Fruit fly (Drosophila melanogaster): ENCODE measurements around the gene CG14947.

The CG14947 gene

dm6 chr2L:12045941-12046855 is 29.7 kb upstream of the CG14947 start, which contains the start of gene CG6770:
TSS of gene CG6770 (minus strand) at chr2L:12046118.
- peak; percentile 97 for TF ChIP-seq CG33017 (tag; optimal IDR thresholded peaks at IDR 0.05)
- no peak for TF ChIP-seq Clk (GFP tag; optimal IDR thresholded peaks at IDR 0.05)
- TF ChIP-seq tj (GFP tag; optimal IDR thresholded peaks at IDR 0.05): peak; percentile 96
- TF ChIP-seq CG7101 (tag; optimal IDR thresholded peaks at IDR 0.05): peak; percentile 97
- TF ChIP-seq CG12768 (GFP tag; optimal IDR thresholded peaks at IDR 0.05): peak; percentile 92
- peak; percentile 79 for TF ChIP-seq CG1620 (GFP tag; optimal IDR thresholded peaks at IDR 0.05)
- peak; percentile 45 for TF ChIP-seq cic (GFP tag; optimal IDR thresholded peaks at IDR 0.05)
- TF ChIP-seq CG14711 (tag; optimal IDR thresholded peaks at IDR 0.05): peak; percentile 100
- peak; percentile 82 for TF ChIP-seq CG7045 (GFP tag; optimal IDR thresholded peaks at IDR 0.05)
- TF ChIP-seq pad (GFP tag; optimal IDR thresholded peaks at IDR 0.05): peak; percentile 43
- peak; percentile 89 for TF ChIP-seq bab1 (GFP tag; optimal IDR thresholded peaks at IDR 0.05)
- TF ChIP-seq cnc (optimal IDR thresholded peaks at IDR 0.05): no peak
- TF ChIP-seq Hr96 (GFP tag; optimal IDR thresholded peaks at IDR 0.05): peak; percentile 75
- TF ChIP-seq Mnt (GFP tag; optimal IDR thresholded peaks at IDR 0.05): peak; percentile 70
- TF ChIP-seq ovo (GFP tag; optimal IDR thresholded peaks at IDR 0.05): peak; percentile 27
- peak; percentile 74 for TF ChIP-seq Crg-1 (GFP tag; optimal IDR thresholded peaks at IDR 0.05)
- peak; percentile 93 for TF ChIP-seq kay (GFP tag; ENCODE audit: borderline replicate concordance)
- peak; percentile 85 for TF ChIP-seq toe (GFP tag; optimal IDR thresholded peaks at IDR 0.05)
- TF ChIP-seq CG5204 (GFP tag; optimal IDR thresholded peaks at IDR 0.05): peak; percentile 85
- peak; percentile 95 for TF ChIP-seq CG11617 (GFP tag; optimal IDR thresholded peaks at IDR 0.05)

- TF ChIP-seq Clk (GFP tag; optimal IDR thresholded peaks at IDR 0.05) (no peak), CG5204 (GFP tag; optimal IDR thresholded peaks at IDR 0.05) (no peak)
These were observed 29.1 kb upstream of the CG14947 start for dm6 chr2L:12046856-12047230.

dm6 chr2L:12048723-12049122 is 27.2 kb upstream of the CG14947 start, which contains the start of gene Plzf:
TSS of gene Plzf (minus strand) at chr2L:12048918.
- no peak for TF ChIP-seq CG1620 (GFP tag; optimal IDR thresholded peaks at IDR 0.05)
- no peak for TF ChIP-seq CG7045 (GFP tag; optimal IDR thresholded peaks at IDR 0.05)
- TF ChIP-seq CG11617 (GFP tag; optimal IDR thresholded peaks at IDR 0.05): no peak
- TF ChIP-seq ovo (GFP tag; optimal IDR thresholded peaks at IDR 0.05): no peak
- TF ChIP-seq CG5204 (GFP tag; optimal IDR thresholded peaks at IDR 0.05): no peak
- no peak for TF ChIP-seq Hr96 (GFP tag; optimal IDR thresholded peaks at IDR 0.05)
- no peak for TF ChIP-seq tj (GFP tag; optimal IDR thresholded peaks at IDR 0.05)
- TF ChIP-seq cic (GFP tag; optimal IDR thresholded peaks at IDR 0.05): no peak
- TF ChIP-seq kay (GFP tag; ENCODE audit: borderline replicate concordance): no peak

- no peak for TF ChIP-seq Clk (GFP tag; optimal IDR thresholded peaks at IDR 0.05)
- no peak for TF ChIP-seq Mnt (GFP tag; optimal IDR thresholded peaks at IDR 0.05)
- no peak for TF ChIP-seq cic (GFP tag; optimal IDR thresholded peaks at IDR 0.05)
- no peak for TF ChIP-seq toe (GFP tag; optimal IDR thresholded peaks at IDR 0.05)
- no peak for TF ChIP-seq CG33017 (tag; optimal IDR thresholded peaks at IDR 0.05)
- no peak for TF ChIP-seq CG7101 (tag; optimal IDR thresholded peaks at IDR 0.05)
- no peak for TF ChIP-seq CG1620 (GFP tag; optimal IDR thresholded peaks at IDR 0.05)
- TF ChIP-seq ovo (GFP tag; optimal IDR thresholded peaks at IDR 0.05): no peak
- TF ChIP-seq CG14711 (tag; optimal IDR thresholded peaks at IDR 0.05): no peak
- TF ChIP-seq CG12768 (GFP tag; optimal IDR thresholded peaks at IDR 0.05): no peak
- TF ChIP-seq CG5204 (GFP tag; optimal IDR thresholded peaks at IDR 0.05): no peak
- no peak for TF ChIP-seq Crg-1 (GFP tag; optimal IDR thresholded peaks at IDR 0.05)
- TF ChIP-seq CG11617 (GFP tag; optimal IDR thresholded peaks at IDR 0.05): no peak
- no peak for TF ChIP-seq cnc (optimal IDR thresholded peaks at IDR 0.05)
- TF ChIP-seq pad (GFP tag; optimal IDR thresholded peaks at IDR 0.05): no peak
These were observed 26.8 kb upstream of the CG14947 start, which contains the start of gene PLCXD for dm6 chr2L:12049133-12049532. TSS of gene PLCXD (plus strand) at chr2L:12049418.

dm6 chr2L:12053365-12053764 is 22.5 kb upstream of the CG14947 start:
- TF ChIP-seq cnc (optimal IDR thresholded peaks at IDR 0.05): no peak
- TF ChIP-seq CG7101 (tag; optimal IDR thresholded peaks at IDR 0.05): no peak
- no peak for TF ChIP-seq CG11617 (GFP tag; optimal IDR thresholded peaks at IDR 0.05)
- TF ChIP-seq CG7045 (GFP tag; optimal IDR thresholded peaks at IDR 0.05): no peak
- TF ChIP-seq CG14711 (tag; optimal IDR thresholded peaks at IDR 0.05): no peak
- TF ChIP-seq pad (GFP tag; optimal IDR thresholded peaks at IDR 0.05): no peak
- no peak for TF ChIP-seq Clk (GFP tag; optimal IDR thresholded peaks at IDR 0.05)
- TF ChIP-seq Mnt (GFP tag; optimal IDR thresholded peaks at IDR 0.05): no peak
- TF ChIP-seq ovo (GFP tag; optimal IDR thresholded peaks at IDR 0.05): no peak
- no peak for TF ChIP-seq CG5204 (GFP tag; optimal IDR thresholded peaks at IDR 0.05)
- no peak for TF ChIP-seq CG12768 (GFP tag; optimal IDR thresholded peaks at IDR 0.05)

- TF ChIP-seq Clk (GFP tag; optimal IDR thresholded peaks at IDR 0.05) (no peak), Mnt (GFP tag; optimal IDR thresholded peaks at IDR 0.05) (peak; percentile 87), tj (GFP tag; optimal IDR thresholded peaks at IDR 0.05) (peak; percentile 57), CG12768 (GFP tag; optimal IDR thresholded peaks at IDR 0.05) (peak; percentile 4), Crg-1 (GFP tag; optimal IDR thresholded peaks at IDR 0.05) (no peak)
These were observed 20.0 kb upstream of the CG14947 start, which contains the start of the genes JhI-21, RpL7-like and CG34164 for dm6 chr2L:12055837-12056388. TSS of gene JhI-21 (minus strand) at chr2L:12056042. TSS of gene RpL7-like (plus strand) at chr2L:12056326. TSS of gene CG34164 (plus strand) at chr2L:12056348.

Measured in whole organism, adult.